Fruit fly (Drosophila melanogaster): ENCODE results near the gene pzg.
A peak's percentile ranks its signal among the peaks of the same experiment; 100 is the strongest.

Gene pzg

DNA sequence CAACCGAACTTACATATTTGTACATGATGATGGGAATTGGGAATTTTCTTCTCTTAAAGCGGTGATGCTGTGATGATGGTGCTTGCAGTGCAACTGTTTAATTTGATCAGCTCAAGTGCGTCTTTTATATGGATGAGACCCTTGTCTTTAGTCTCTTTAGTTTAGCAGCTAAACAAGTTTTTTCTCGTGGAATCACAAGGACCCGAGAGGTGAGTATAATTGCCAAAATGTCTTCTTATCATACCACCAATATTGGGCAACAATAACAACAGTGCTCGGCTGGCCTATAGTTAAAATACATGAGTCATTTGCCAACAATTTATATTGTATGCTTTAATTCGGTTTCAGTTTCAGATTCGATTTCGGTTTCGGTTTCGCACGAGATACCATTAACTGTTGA is 11.8 kb downstream of the pzg start, which contains the start of gene Edg78E (continued):
- no peak for TF ChIP-seq Camta (GFP tag; optimal IDR thresholded peaks at IDR 0.05)
- no peak for TF ChIP-seq CG30431 (GFP tag; optimal IDR thresholded peaks at IDR 0.05)
- no peak for TF ChIP-seq twi (tag; optimal IDR thresholded peaks at IDR 0.05)
- TF ChIP-seq bowl (GFP tag; IDR thresholded peaks at IDR 0.05), result no peak
- no peak for TF ChIP-seq CG10565 (GFP tag; optimal IDR thresholded peaks at IDR 0.05)

DNA sequence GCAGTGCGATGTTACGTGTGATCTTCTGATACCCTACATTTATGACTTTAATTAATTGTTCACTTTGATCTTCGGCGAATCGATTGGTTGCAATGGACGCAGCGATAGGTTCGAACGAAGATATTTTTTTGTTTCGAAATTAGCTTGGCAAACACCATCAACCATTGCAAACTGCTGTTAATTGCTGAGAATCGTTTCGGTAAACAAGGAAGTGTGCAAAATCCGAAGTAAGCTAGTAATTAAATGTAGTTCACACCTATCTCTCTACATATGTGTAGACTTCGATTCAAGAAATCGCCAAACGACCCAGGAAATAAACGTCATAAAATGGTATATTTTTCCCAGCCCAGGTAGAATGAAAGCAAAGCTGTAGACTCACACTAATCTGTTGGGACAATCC is 12.5 kb downstream of the pzg start, which contains the start of gene CG43702:
Gene CG43702, plus strand, starts transcription at position 301 of the 400 bp plus-strand sequence.
- TF ChIP-seq sens (GFP tag), result peak; percentile 22
- no peak for TF ChIP-seq CG17361 (GFP tag; IDR thresholded peaks at IDR 0.05)

DNA sequence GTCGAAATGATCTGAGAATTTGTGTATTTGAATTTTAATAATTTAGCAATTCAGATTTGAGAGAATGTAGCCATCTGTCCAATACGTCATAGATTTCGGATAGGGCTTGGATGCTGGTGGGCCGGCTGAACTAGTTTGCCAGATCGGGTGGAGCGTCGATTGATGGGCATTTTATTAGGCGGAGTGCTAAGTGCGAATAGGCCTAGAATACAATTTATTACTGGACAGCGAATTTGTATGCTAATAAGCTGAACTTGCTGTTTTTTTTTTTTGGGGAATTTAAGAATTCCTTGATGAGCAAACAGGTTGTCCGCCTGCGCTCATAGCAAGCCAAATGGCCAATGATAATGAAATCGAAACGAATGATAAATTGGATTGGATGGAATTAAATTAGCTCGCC is 13.3 kb downstream of the pzg start:
- no peak for TF ChIP-seq CG7271 (tag; optimal IDR thresholded peaks at IDR 0.05)
- TF ChIP-seq chinmo (GFP tag; IDR thresholded peaks at IDR 0.05; ENCODE audit: partially characterized antibody), result 0 out of 4 replicates have a peak, but pooled peaks have one; percentile 37
- peak; percentile 45 for TF ChIP-seq CG13894 (tag; optimal IDR thresholded peaks at IDR 0.05)
- peak; percentile 86 for TF ChIP-seq abd-A (tag; optimal IDR thresholded peaks at IDR 0.05)
- peak; percentile 82 for TF ChIP-seq sd (tag; optimal IDR thresholded peaks at IDR 0.05)
- no peak for TF ChIP-seq wek (GFP tag; optimal IDR thresholded peaks at IDR 0.05)
- no peak for TF ChIP-seq sob (GFP tag; IDR thresholded peaks at IDR 0.05)
- no peak for TF ChIP-seq Opbp (GFP tag; IDR thresholded peaks at IDR 0.05; ENCODE audit: partially characterized antibody)
- no peak for TF ChIP-seq gro (GFP tag; optimal IDR thresholded peaks at IDR 0.05)

DNA sequence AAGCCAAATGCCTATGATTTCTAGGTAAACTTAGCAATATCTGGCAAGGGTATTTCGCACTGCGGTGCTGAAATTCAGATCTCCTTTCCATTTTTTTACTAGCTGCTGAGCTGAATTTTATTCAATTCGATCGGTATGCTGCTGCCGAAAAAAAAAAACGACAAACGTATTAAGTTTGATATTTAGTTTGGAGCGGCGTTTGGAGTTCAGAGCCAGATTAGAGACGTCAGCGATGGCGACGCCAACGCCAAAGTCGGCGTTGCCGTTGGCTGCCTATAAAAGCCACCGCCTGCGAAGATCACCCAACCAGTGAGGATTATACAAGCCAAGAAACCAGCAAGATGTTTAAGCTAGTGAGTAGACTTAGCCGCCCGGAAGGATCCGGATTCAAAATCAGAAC is 14.4 kb downstream of the pzg start, which contains the start of gene Cpr78Cc:
Gene Cpr78Cc, plus strand, starts transcription at position 301 of the 400 bp plus-strand sequence.
- peak; percentile 15 for TF ChIP-seq CG13894 (tag; optimal IDR thresholded peaks at IDR 0.05)
- TF ChIP-seq CG18011 (GFP tag; optimal IDR thresholded peaks at IDR 0.05), result no peak
- TF ChIP-seq zen (tag; optimal IDR thresholded peaks at IDR 0.05), result no peak
- peak; percentile 18; the same call in 1 of the 2 replicates for TF ChIP-seq Rfx (GFP tag; IDR thresholded peaks at IDR 0.05)
- TF ChIP-seq esg (GFP tag; conservative IDR thresholded peaks at IDR 0.05), result no peak
- TF ChIP-seq Lpt (GFP tag; optimal IDR thresholded peaks at IDR 0.05), result no peak
- TF ChIP-seq Adf1 (GFP tag; IDR thresholded peaks at IDR 0.05), result peak; percentile 37; the same call in 1 of the 2 replicates
- no peak for TF ChIP-seq pfk (GFP tag; optimal IDR thresholded peaks at IDR 0.05)
- no peak for TF ChIP-seq CG17912 (GFP tag; optimal IDR thresholded peaks at IDR 0.05)

DNA sequence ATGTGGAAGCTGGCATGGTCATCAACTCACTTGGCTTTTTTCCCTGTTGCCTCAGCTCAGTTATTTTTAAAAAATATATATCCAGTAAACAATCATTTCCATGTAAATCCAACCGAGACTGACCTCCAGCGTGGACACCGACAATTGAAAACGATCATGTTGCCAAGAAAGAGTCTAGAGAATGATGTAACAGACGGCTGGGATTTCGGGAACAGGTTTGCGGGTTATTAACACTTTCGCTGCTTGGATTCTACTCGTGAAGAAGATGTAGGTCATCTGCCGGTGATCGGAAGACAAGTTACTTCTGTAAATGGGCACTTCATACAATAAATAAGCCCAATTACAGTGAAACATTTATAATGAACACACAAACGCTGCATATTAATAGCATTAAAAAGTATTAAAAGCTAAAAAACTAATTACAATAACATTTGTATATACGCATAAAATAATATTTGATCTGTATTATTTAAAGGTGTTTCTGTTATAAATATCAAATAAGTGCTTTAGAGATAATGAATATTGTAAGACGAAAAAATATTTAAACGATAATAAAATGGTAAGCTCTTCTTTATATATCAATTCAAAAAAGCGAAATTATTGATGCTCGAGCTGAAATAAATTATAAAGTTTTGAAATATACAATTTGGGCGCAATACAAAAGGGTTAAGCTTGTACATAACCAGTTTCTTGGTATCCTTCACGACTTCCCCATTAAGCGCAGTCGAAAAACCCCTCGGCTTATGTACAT is 16.0 kb downstream of the pzg start:
- TF ChIP-seq Pdp1 (GFP tag; optimal IDR thresholded peaks at IDR 0.05), result peak in 1 of 2 experiments; percentile 40
- no peak for TF ChIP-seq CG17802 (tag; optimal IDR thresholded peaks at IDR 0.05)
- TF ChIP-seq CG12769 (tag; optimal IDR thresholded peaks at IDR 0.05), result peak; percentile 49
- peak; percentile 56 for TF ChIP-seq CG10431 (GFP tag; optimal IDR thresholded peaks at IDR 0.05)
- TF ChIP-seq grau (tag; optimal IDR thresholded peaks at IDR 0.05), result peak; percentile 18
- TF ChIP-seq CG6813 (GFP tag; optimal IDR thresholded peaks at IDR 0.05), result no peak
- TF ChIP-seq Blimp-1 (GFP tag; optimal IDR thresholded peaks at IDR 0.05), result peak; percentile 96
- no peak for TF ChIP-seq C15 (GFP tag; IDR thresholded peaks at IDR 0.05)
- no peak for TF ChIP-seq gt (GFP tag; IDR thresholded peaks at IDR 0.05)
- 0 out of 3 replicates have a peak, but pooled peaks have one; percentile 45 for TF ChIP-seq CG2199 (GFP tag; IDR thresholded peaks at IDR 0.05)
- no peak for TF ChIP-seq kah (GFP tag; optimal IDR thresholded peaks at IDR 0.05)
- no peak for TF ChIP-seq CG32767 (GFP tag; IDR thresholded peaks at IDR 0.05)
- TF ChIP-seq sd (tag; optimal IDR thresholded peaks at IDR 0.05), result peak; percentile 5

Data from whole organism, embryonic.